Worm (Caenorhabditis elegans): ENCODE results near the gene H14N18.2.

DNA sequence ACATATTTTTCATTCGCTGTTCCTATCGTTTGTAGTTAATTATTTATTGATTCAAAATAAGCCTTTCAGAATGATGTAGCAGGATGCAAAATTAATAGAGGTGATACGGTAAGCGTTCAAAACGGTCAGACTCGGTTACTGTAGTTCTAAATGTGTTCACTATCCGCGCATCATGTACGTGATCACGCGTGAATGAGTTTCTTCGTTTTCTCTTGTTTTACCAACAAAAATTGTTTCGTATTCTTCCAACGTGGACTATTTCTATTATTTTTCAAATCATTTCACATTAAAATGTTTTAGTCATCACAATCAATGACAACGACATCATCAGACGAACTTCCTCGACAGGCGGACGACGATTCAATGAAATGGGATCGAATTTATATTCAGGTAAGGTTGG, 15.1 kb downstream of the H14N18.2 start, which contains the start of gene gck-1:
- TF ChIP-seq pha-4 (tag; optimal IDR thresholded peaks at IDR 0.05), result no peak
- no peak for TF ChIP-seq atf-7 (tag; optimal IDR thresholded peaks at IDR 0.05)
- TF ChIP-seq lin-26 (GFP tag; IDR thresholded peaks at IDR 0.05), result no peak
- TF ChIP-seq Y79H2A.3 (GFP tag; conservative IDR thresholded peaks at IDR 0.05), result no peak
- no peak for TF ChIP-seq lin-54 (GFP tag; optimal IDR thresholded peaks at IDR 0.05)
- no peak for TF ChIP-seq ceh-91 (GFP tag; IDR thresholded peaks at IDR 0.05)
- no peak for TF ChIP-seq rpc-1 (optimal IDR thresholded peaks at IDR 0.05)
- TF ChIP-seq rpc-1 (tag; optimal IDR thresholded peaks at IDR 0.05), result no peak
- TF ChIP-seq efl-1 (GFP tag; optimal IDR thresholded peaks at IDR 0.05), result no peak
- no peak for TF ChIP-seq ets-4 (GFP tag; optimal IDR thresholded peaks at IDR 0.05)
- TF ChIP-seq ceh-79 (tag; optimal IDR thresholded peaks at IDR 0.05), result no peak
- no peak for TF ChIP-seq hlh-12 (tag; optimal IDR thresholded peaks at IDR 0.05)
- TF ChIP-seq repo-1 (tag; optimal IDR thresholded peaks at IDR 0.05), result no peak

All from whole organism, young adult.